Worm (Caenorhabditis elegans) whole organism, L4/young adult: ENCODE measurements around the gene srh-19.

Experiments used
- W03F9.2 ChIP-seq: fragments of 150-350 bp; optimal IDR thresholded peaks from 2 replicates; lab custom pipeline; 2014; ENCODE audit warnings: missing biosample characterization, missing genetic modification characterization
- dao-5 ChIP-seq: sonication (generic microtip); optimal IDR thresholded peaks from 2 replicates; lab custom pipeline; 2016; ENCODE audit warnings: missing genotype, missing genetic modification characterization, moderate library complexity, missing compliant biosample characterization
- him-1 ChIP-seq: sonication (generic microtip); optimal IDR thresholded peaks from 2 replicates; lab custom pipeline; 2016; ENCODE audit warnings: missing genotype, missing genetic modification reagents, missing genetic modification characterization, missing compliant biosample characterization

- TF ChIP-seq him-1 (tag; lab: Kevin White, UChicago): no peak
- TF ChIP-seq dao-5 (tag; lab: Kevin White, UChicago): no peak
- no peak for TF ChIP-seq W03F9.2 (tag; lab: Kevin White, UChicago)
These were observed 11.7 kb upstream of the srh-19 start, which contains the start of gene ZK402.5 for ce11 chrX:1401259-1401658.
